Worm (Caenorhabditis elegans) whole organism, L4 larva: Measurements from ENCODE around the gene ttr-30.
A peak's percentile ranks its signal among the peaks of the same experiment; 100 is the strongest.

ENCODE experiments used
- R02D3.7 ChIP-seq: fragments of 150-350 bp; sonication (generic microtip); optimal IDR thresholded peaks from 3 replicates; lab custom pipeline; 2014; ENCODE audit warnings: missing biosample characterization, missing genetic modification characterization
- T20F7.1 ChIP-seq: fragments of 200-800 bp; sonication (Bioruptor generic); optimal IDR thresholded peaks from 2 replicates; lab custom pipeline; 2018; ENCODE audit warnings: mild to moderate bottlenecking, missing genetic modification characterization, missing compliant biosample characterization
- T26A8.4 ChIP-seq: fragments of 200-800 bp; sonication (Bioruptor generic); IDR thresholded peaks from 2 replicates; pipeline ENCODE4 v1.3.6; 2022; ENCODE audit warnings: missing genetic modification characterization, missing compliant biosample characterization
- Y105C5A.15 ChIP-seq: fragments of 200-800 bp; sonication (Bioruptor generic); IDR thresholded peaks from 2 replicates; pipeline ENCODE4 v1.3.6; 2022; ENCODE audit warnings: missing genetic modification characterization, missing compliant biosample characterization
- Y5F2A.4 ChIP-seq: fragments of 200-800 bp; sonication (Bioruptor generic); optimal IDR thresholded peaks from 2 replicates; lab custom pipeline; 2018; ENCODE audit warnings: mild to moderate bottlenecking, missing genetic modification characterization, missing compliant biosample characterization
- Y75B8A.6 ChIP-seq: fragments of 200-800 bp; sonication (Bioruptor generic); IDR thresholded peaks from 2 replicates; pipeline ENCODE4 v1.3.6; 2022; ENCODE audit warnings: missing genetic modification reagents, missing genetic modification characterization, missing compliant biosample characterization
- ceh-20 ChIP-seq: fragments of 200-800 bp; sonication (Bioruptor generic); IDR thresholded peaks from 2 replicates; pipeline ENCODE4 v1.3.6; 2022; ENCODE audit warnings: missing genetic modification reagents, missing genetic modification characterization, missing compliant biosample characterization
- ceh-44 ChIP-seq: fragments of 200-800 bp; sonication (Bioruptor generic); IDR thresholded peaks from 2 replicates; pipeline ENCODE4 v1.3.6; 2022; ENCODE audit warnings: missing genetic modification reagents, missing genetic modification characterization, missing compliant biosample characterization
- ces-1 ChIP-seq: fragments of 150-350 bp; sonication (generic microtip); optimal IDR thresholded peaks from 4 replicates; lab custom pipeline; 2014; ENCODE audit warnings: missing biosample characterization, missing genetic modification reagents, missing genetic modification characterization
- cey-2 ChIP-seq: sonication (generic microtip); optimal IDR thresholded peaks from 3 replicates; lab custom pipeline; 2017; ENCODE audit warnings: missing genetic modification characterization, mild to moderate bottlenecking, missing compliant biosample characterization, antibody characterized with exemption, borderline replicate concordance; ENCODE audit not compliant: insufficient read depth
- daf-16 ChIP-seq, 3 experiments: sonication (generic microtip); optimal IDR thresholded peaks; 2 replicates each; lab custom pipeline; 2016 to 2017; ENCODE audit warnings: missing genetic modification characterization in 3 of 3, missing genetic modification reagents in 3 of 3, mild to moderate bottlenecking in 2 of 3, missing compliant biosample characterization in 2 of 3, missing biosample characterization in 1 of 3, moderate library complexity in 1 of 3
- daf-19 ChIP-seq: fragments of 200-800 bp; sonication (Bioruptor generic); conservative IDR thresholded peaks from 2 replicates; pipeline ENCODE4 v1.3.6; 2022; ENCODE audit warnings: missing genetic modification characterization, missing compliant biosample characterization
- daf-8 ChIP-seq: fragments of 200-800 bp; sonication (Bioruptor generic); IDR thresholded peaks from 2 replicates; pipeline ENCODE4 v1.3.6; 2022; ENCODE audit warnings: missing genetic modification characterization, missing compliant biosample characterization
- dmd-6 ChIP-seq: fragments of 200-800 bp; sonication (Bioruptor generic); IDR thresholded peaks from 2 replicates; pipeline ENCODE4 v1.3.6; 2022; ENCODE audit warnings: missing genetic modification reagents, missing genetic modification characterization, missing compliant biosample characterization
- dmd-8 ChIP-seq: fragments of 200-800 bp; sonication (Bioruptor generic); IDR thresholded peaks from 2 replicates; pipeline ENCODE4 v1.3.6; 2022; ENCODE audit warnings: missing genetic modification characterization, missing compliant biosample characterization
- dpl-1 ChIP-seq: fragments of 150-350 bp; optimal IDR thresholded peaks from 2 replicates; lab custom pipeline; 2014; ENCODE audit warnings: missing biosample characterization, missing genetic modification reagents, missing genetic modification characterization
- dve-1 ChIP-seq: sonication (generic microtip); optimal IDR thresholded peaks from 2 replicates; lab custom pipeline; 2017; ENCODE audit warnings: antibody characterized with exemption, mild to moderate bottlenecking, missing genetic modification characterization, missing compliant biosample characterization; ENCODE audit not compliant: insufficient read depth
- gei-8 ChIP-seq: fragments of 200-800 bp; sonication (Bioruptor generic); optimal IDR thresholded peaks from 2 replicates; lab custom pipeline; 2018; ENCODE audit warnings: mild to moderate bottlenecking, missing genetic modification characterization, missing compliant biosample characterization
- hlh-11 ChIP-seq: fragments of 200-800 bp; sonication (Bioruptor generic); optimal IDR thresholded peaks from 2 replicates; lab custom pipeline; 2018; ENCODE audit warnings: mild to moderate bottlenecking, missing genetic modification characterization, missing compliant biosample characterization
- jun-1 ChIP-seq: fragments of 150-350 bp; optimal IDR thresholded peaks from 2 replicates; lab custom pipeline; 2014; ENCODE audit warnings: missing biosample characterization, missing genetic modification reagents, missing genetic modification characterization
- lim-7 ChIP-seq: fragments of 200-800 bp; sonication (Bioruptor generic); IDR thresholded peaks from 2 replicates; pipeline ENCODE4 v1.3.6; 2022; ENCODE audit warnings: missing genetic modification characterization, missing compliant biosample characterization
- lin-13 ChIP-seq: fragments of 150-350 bp; optimal IDR thresholded peaks from 2 replicates; lab custom pipeline; 2014; ENCODE audit warnings: missing biosample characterization, missing genetic modification reagents, missing genetic modification characterization
- lin-38 ChIP-seq: fragments of 200-800 bp; sonication (Bioruptor generic); IDR thresholded peaks from 2 replicates; pipeline ENCODE4 v1.3.6; 2022; ENCODE audit warnings: missing genetic modification reagents, missing genetic modification characterization, missing compliant biosample characterization
- lsy-2 ChIP-seq, 2 experiments: fragments of 150-350 bp in 1 of 2; sonication (generic microtip) in 1 of 2; optimal IDR thresholded peaks; 2 replicates each; lab custom pipeline; 2014 to 2017; ENCODE audit warnings: missing biosample characterization in 2 of 2, missing genetic modification characterization in 2 of 2
- madf-5 ChIP-seq, 2 experiments: fragments of 200-800 bp; sonication (Bioruptor generic); IDR thresholded peaks; 2 replicates each; pipeline ENCODE4 v1.3.6; 2022; ENCODE audit warnings: missing compliant biosample characterization in 2 of 2, missing genetic modification characterization in 2 of 2
- madf-9 ChIP-seq: fragments of 200-800 bp; sonication (Bioruptor generic); conservative IDR thresholded peaks from 2 replicates; pipeline ENCODE4 v1.3.6; 2022; ENCODE audit warnings: missing genetic modification reagents, missing genetic modification characterization, missing compliant biosample characterization
- mdl-1 ChIP-seq, 2 experiments: fragments of 150-350 bp in 1 of 2; sonication (generic microtip) in 1 of 2; optimal IDR thresholded peaks; 2 replicates each; lab custom pipeline; 2014 to 2017; ENCODE audit warnings: missing biosample characterization in 2 of 2, missing genetic modification characterization in 2 of 2
- mdt-29 ChIP-seq: fragments of 200-800 bp; sonication (Bioruptor generic); IDR thresholded peaks from 2 replicates; pipeline ENCODE4 v1.3.6; 2022; ENCODE audit warnings: missing genetic modification reagents, missing genetic modification characterization, missing compliant biosample characterization
- mes-2 ChIP-seq: sonication (generic microtip); optimal IDR thresholded peaks from 2 replicates; lab custom pipeline; 2016; ENCODE audit warnings: missing genotype, mild to moderate bottlenecking, missing genetic modification characterization, missing compliant biosample characterization; ENCODE audit not compliant: poor library complexity, severe bottlenecking
- mxl-2 ChIP-seq: fragments of 200-800 bp; sonication (Bioruptor generic); conservative IDR thresholded peaks from 2 replicates; pipeline ENCODE4 v1.3.6; 2022; ENCODE audit warnings: missing genetic modification reagents, missing genetic modification characterization, missing compliant biosample characterization
- nhr-10 ChIP-seq: fragments of 150-350 bp; optimal IDR thresholded peaks from 2 replicates; lab custom pipeline; 2014; ENCODE audit warnings: missing biosample characterization, missing genetic modification characterization
- nhr-102 ChIP-seq: sonication (generic microtip); optimal IDR thresholded peaks from 2 replicates; lab custom pipeline; 2016; ENCODE audit warnings: mild to moderate bottlenecking, missing genetic modification characterization, moderate library complexity, missing compliant biosample characterization
- nhr-11 ChIP-seq: fragments of 150-350 bp; optimal IDR thresholded peaks from 2 replicates; lab custom pipeline; 2014; ENCODE audit warnings: missing biosample characterization, missing genetic modification characterization
- nhr-28 ChIP-seq: fragments of 150-350 bp; optimal IDR thresholded peaks from 2 replicates; lab custom pipeline; 2014; ENCODE audit warnings: missing biosample characterization, missing genetic modification characterization
- nhr-6 ChIP-seq: fragments of 150-350 bp; optimal IDR thresholded peaks from 2 replicates; lab custom pipeline; 2014; ENCODE audit warnings: missing biosample characterization, missing genetic modification characterization
- nhr-76 ChIP-seq: fragments of 150-350 bp; optimal IDR thresholded peaks from 2 replicates; lab custom pipeline; 2014; ENCODE audit warnings: missing biosample characterization, missing genetic modification characterization
- saeg-2 ChIP-seq: fragments of 200-800 bp; sonication (Bioruptor generic); IDR thresholded peaks from 2 replicates; pipeline ENCODE4 v1.3.6; 2022; ENCODE audit warnings: missing genetic modification reagents, missing genetic modification characterization, missing compliant biosample characterization
- sdz-12 ChIP-seq: fragments of 200-800 bp; sonication (Bioruptor generic); optimal IDR thresholded peaks from 2 replicates; lab custom pipeline; 2018; ENCODE audit warnings: mild to moderate bottlenecking, missing genetic modification characterization, missing compliant biosample characterization
- set-16 ChIP-seq: fragments of 200-800 bp; sonication (Bioruptor generic); IDR thresholded peaks from 2 replicates; pipeline ENCODE4 v1.3.6; 2022; ENCODE audit warnings: missing genetic modification reagents, missing genetic modification characterization, missing compliant biosample characterization
- snpc-4 ChIP-seq: fragments of 150-350 bp; optimal IDR thresholded peaks from 2 replicates; lab custom pipeline; 2014; ENCODE audit warnings: missing biosample characterization, missing genetic modification characterization
- unc-130 ChIP-seq: sonication (generic microtip); optimal IDR thresholded peaks from 2 replicates; lab custom pipeline; 2016; ENCODE audit warnings: missing genetic modification reagents, missing genetic modification characterization, missing compliant biosample characterization
- unc-62 ChIP-seq, 3 experiments: fragments of 150-350 bp in 1 of 3; sonication (generic microtip); optimal IDR thresholded peaks in 2 of 3; peaks in 1 of 3; 1 replicate in 1 of 3; 2 replicates in 2 of 3; lab custom pipeline; 2014 to 2017; ENCODE audit warnings: missing biosample characterization in 3 of 3, missing genetic modification characterization in 3 of 3, missing genetic modification reagents in 3 of 3, missing genotype in 1 of 3
- zip-11 ChIP-seq: fragments of 200-800 bp; sonication (Bioruptor generic); IDR thresholded peaks from 2 replicates; pipeline ENCODE4 v1.3.6; 2022; ENCODE audit warnings: missing genetic modification characterization, missing compliant biosample characterization

ttr-30 gene

DNA sequence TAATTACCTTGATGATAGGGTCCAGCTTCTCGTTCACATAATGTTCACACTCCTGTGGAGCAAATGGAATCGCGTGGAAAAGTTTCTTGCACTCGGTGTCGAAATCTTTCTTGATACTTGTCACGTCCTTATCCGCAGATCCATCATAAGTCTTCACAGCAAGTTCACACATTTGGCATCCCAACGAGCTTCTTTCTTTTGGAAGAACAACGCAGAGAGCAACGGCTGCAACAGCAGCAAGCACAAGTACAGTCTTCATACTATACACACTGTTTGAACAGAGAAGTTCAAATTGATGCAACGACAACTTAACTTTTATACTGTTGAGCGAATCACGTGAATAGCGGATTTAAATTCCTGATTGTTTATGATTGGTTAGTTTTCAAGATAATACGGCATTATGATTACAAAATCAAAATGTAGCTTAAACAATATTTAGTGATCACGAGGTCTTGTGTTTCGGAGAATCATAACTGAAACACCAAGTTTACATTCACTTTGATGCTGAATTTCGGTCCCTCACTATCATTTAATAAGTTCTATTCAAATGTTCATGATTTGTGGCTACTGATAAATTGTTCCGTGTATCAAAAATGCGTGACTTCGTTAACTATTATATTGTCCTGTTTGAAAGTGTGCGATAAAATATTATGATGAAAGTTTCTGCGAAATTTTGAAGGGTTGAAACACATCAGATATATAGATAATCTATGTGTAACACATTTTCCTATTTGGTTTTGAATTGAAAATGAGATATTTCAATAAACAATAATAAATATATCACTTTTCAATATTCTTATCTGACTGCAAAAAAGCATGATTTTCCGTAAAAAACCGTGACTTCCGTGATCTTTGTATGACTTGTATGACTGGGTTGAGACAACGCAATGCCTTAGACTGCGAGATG lies 14.0 kb upstream of the ttr-30 start, which contains the start of the genes spp-2 and spp-6 (continued):
- peak in 1 of 2 experiments; percentile 88 for TF ChIP-seq unc-62 (GFP tag; optimal IDR thresholded peaks at IDR 0.05 in 1 of 2; lab: Kevin White, UChicago)
- TF ChIP-seq unc-62 (tag; optimal IDR thresholded peaks at IDR 0.05; lab: Kevin White, UChicago): no peak
- TF ChIP-seq nhr-6 (tag; lab: Kevin White, UChicago): peak; percentile 53
- peak; percentile 76 for TF ChIP-seq dmd-6
- TF ChIP-seq mdt-29 (GFP tag; lab: Robert Waterston, UW): peak; percentile 21; the same call in 1 of the 2 replicates
- peak; percentile 38 for TF ChIP-seq nhr-28
- TF ChIP-seq daf-16 (GFP tag; optimal IDR thresholded peaks at IDR 0.05; lab: Kevin White, UChicago): no peak
- TF ChIP-seq daf-16 (tag; optimal IDR thresholded peaks at IDR 0.05; lab: Kevin White, UChicago): peak; percentile 89
- TF ChIP-seq madf-5 (GFP tag; IDR thresholded peaks at IDR 0.05; lab: Robert Waterston, UW): no peak
- peak; percentile 75; the same call in 1 of the 2 replicates for TF ChIP-seq saeg-2 (GFP tag; lab: Robert Waterston, UW)
- peak; percentile 12 for TF ChIP-seq nhr-10 (tag; lab: Kevin White, UChicago)
- TF ChIP-seq dpl-1: no peak

- TF ChIP-seq ceh-44 (GFP tag; lab: Robert Waterston, UW): no peak
- TF ChIP-seq hlh-11 (tag; lab: Kevin White, UChicago): peak; percentile 3
- TF ChIP-seq nhr-11 (tag; lab: Kevin White, UChicago): no peak
- TF ChIP-seq dpl-1: no peak
- TF ChIP-seq zip-11: no peak
- no peak for TF ChIP-seq unc-130 (GFP tag; lab: Kevin White, UChicago)
- no peak for TF ChIP-seq lsy-2 (tag; optimal IDR thresholded peaks at IDR 0.05; lab: Kevin White, UChicago)
- no peak for TF ChIP-seq cey-2 (tag; lab: Kevin White, UChicago)
- TF ChIP-seq dmd-6: peak; percentile 62
- TF ChIP-seq daf-19 (GFP tag; lab: Robert Waterston, UW): no peak
- no peak for TF ChIP-seq daf-16 (GFP tag; optimal IDR thresholded peaks at IDR 0.05; lab: Kevin White, UChicago)
- TF ChIP-seq daf-16 (tag; optimal IDR thresholded peaks at IDR 0.05; lab: Kevin White, UChicago): peak; percentile 78
- TF ChIP-seq Y75B8A.6: no peak
These were observed 12.1 kb upstream of the ttr-30 start, which contains the start of gene spp-4 for ce11 chrX:7318639-7319038. Gene spp-4 (minus strand): TSS chrX:7318756.

- no peak for TF ChIP-seq Y5F2A.4
- no peak for TF ChIP-seq ces-1
- no peak for TF ChIP-seq dmd-8 (GFP tag; lab: Robert Waterston, UW)
- TF ChIP-seq mes-2 (tag; lab: Kevin White, UChicago): peak; percentile 32
- TF ChIP-seq jun-1: no peak
- TF ChIP-seq set-16: no peak
- no peak for TF ChIP-seq gei-8
- TF ChIP-seq lin-38 (GFP tag; lab: Robert Waterston, UW): no peak
- peak; percentile 55 for TF ChIP-seq T20F7.1
- TF ChIP-seq nhr-102 (tag; lab: Kevin White, UChicago): peak; percentile 39
- no peak for TF ChIP-seq zip-11
- no peak for TF ChIP-seq nhr-76 (tag; lab: Kevin White, UChicago)
- TF ChIP-seq lsy-2 (tag; optimal IDR thresholded peaks at IDR 0.05; lab: Kevin White, UChicago): no peak
- TF ChIP-seq lim-7: no peak
- TF ChIP-seq daf-8 (GFP tag; lab: Robert Waterston, UW): no peak
- no peak for TF ChIP-seq madf-9 (GFP tag; lab: Robert Waterston, UW)
- TF ChIP-seq sdz-12 (GFP tag; lab: Kevin White, UChicago): no peak
- no peak for TF ChIP-seq snpc-4 (tag; lab: Kevin White, UChicago)
- no peak for TF ChIP-seq ceh-20 (GFP tag; lab: Robert Waterston, UW)
- TF ChIP-seq dve-1 (tag; lab: Kevin White, UChicago): peak; percentile 76
- peak in 1 of 2 experiments; percentile 67 for TF ChIP-seq mdl-1 (tag; optimal IDR thresholded peaks at IDR 0.05; lab: Kevin White, UChicago)
- no peak for TF ChIP-seq Y105C5A.15
- no peak for TF ChIP-seq R02D3.7 (tag; lab: Kevin White, UChicago)
- TF ChIP-seq mxl-2 (GFP tag; lab: Robert Waterston, UW): no peak
- no peak for TF ChIP-seq lin-13
- TF ChIP-seq T26A8.4 (GFP tag; lab: Robert Waterston, UW): 0 out of 2 replicates have a peak, but pooled peaks have one; percentile 9
These were observed 10.5 kb upstream of the ttr-30 start, which contains the start of gene spp-5 for ce11 chrX:7320115-7320711. Gene spp-5 (minus strand): TSS chrX:7320354.
